Worm (Caenorhabditis elegans): Measurements from ENCODE around the gene T01C4.8.

ce11 chrV:7153046-7153445, 23.7 kb upstream of the T01C4.8 start, which contains the start of gene fat-7:
- TF ChIP-seq Y75B8A.6 (GFP tag; IDR thresholded peaks at IDR 0.05), result no peak
- TF ChIP-seq lin-39 (tag; optimal IDR thresholded peaks at IDR 0.05), result no peak
- TF ChIP-seq fos-1 (tag; optimal IDR thresholded peaks at IDR 0.05), result no peak
- no peak for TF ChIP-seq nhr-11 (tag; optimal IDR thresholded peaks at IDR 0.05)
- TF ChIP-seq jun-1 (tag; optimal IDR thresholded peaks at IDR 0.05), result no peak
- no peak for TF ChIP-seq aly-2 (tag; optimal IDR thresholded peaks at IDR 0.05)
- TF ChIP-seq ces-1 (GFP tag; optimal IDR thresholded peaks at IDR 0.05), result no peak
- no peak for TF ChIP-seq ZK546.5 (tag; optimal IDR thresholded peaks at IDR 0.05)
- no peak for TF ChIP-seq cey-2 (tag; optimal IDR thresholded peaks at IDR 0.05; ENCODE audit: borderline replicate concordance, insufficient read depth)
- TF ChIP-seq ztf-11 (tag; optimal IDR thresholded peaks at IDR 0.05), result no peak
- TF ChIP-seq ama-1 (optimal IDR thresholded peaks at IDR 0.05), result no peak
